Worm (Caenorhabditis elegans) whole organism, mixed stage, embryonic: ENCODE results near the gene tbc-6.

Source experiments
- drap-1 ChIP-seq: fragments of 200-800 bp; sonication (Bioruptor generic); optimal IDR thresholded peaks from 3 replicates; lab custom pipeline; 2018; ENCODE audit warnings: mild to moderate bottlenecking, missing genetic modification characterization, missing compliant biosample characterization
- nhr-237 ChIP-seq: fragments of 150-350 bp; optimal IDR thresholded peaks from 2 replicates; lab custom pipeline; 2014; ENCODE audit warnings: missing biosample characterization, missing genetic modification characterization

DNA sequence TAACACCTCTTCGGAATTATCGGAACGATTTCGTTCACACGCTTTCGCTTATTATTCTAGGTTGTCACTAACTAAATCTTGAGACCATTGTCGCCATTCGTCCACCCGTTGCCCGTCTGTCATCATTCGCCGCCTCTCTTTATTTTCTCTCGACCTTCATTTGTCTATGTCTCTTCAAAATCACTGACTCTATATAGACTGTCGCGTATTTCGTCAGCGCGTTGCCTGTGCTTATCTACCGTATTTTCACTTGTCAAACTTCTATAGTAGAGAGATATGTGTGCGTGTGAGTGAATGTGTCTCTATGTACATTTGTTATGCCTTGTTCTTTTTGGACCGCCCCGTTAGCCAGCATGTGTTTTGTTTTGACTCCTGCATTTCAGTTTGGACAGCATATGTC, 18.8 kb upstream of the tbc-6 start:
- no peak for TF ChIP-seq drap-1 (GFP tag; lab: Kevin White, UChicago)
- no peak for TF ChIP-seq nhr-237 (tag; lab: Kevin White, UChicago)
